Worm (Caenorhabditis elegans): ENCODE data around the gene F08G2.7.
"Not testable (repeated sequence)": the region's sequence is repeated elsewhere in the genome, so short reads cannot be mapped to it uniquely, and the experiment has no call there.

Gene F08G2.7

ce11 chrII:13833505-13833904 is 7.5 kb downstream of the F08G2.7 start, which contains the start of gene F08G2.5:
F08G2.5 (minus strand) TSS chrII:13833631.
- no peak for TF ChIP-seq ama-1 (optimal IDR thresholded peaks at IDR 0.05)
- peak; percentile 2 for TF ChIP-seq pha-4 (tag; optimal IDR thresholded peaks at IDR 0.05)
- peak; percentile 42 for TF ChIP-seq pqm-1 (tag; optimal IDR thresholded peaks at IDR 0.05)
- no peak for TF ChIP-seq ZK546.5 (tag; optimal IDR thresholded peaks at IDR 0.05)
- no peak for TF ChIP-seq skn-1 (tag; optimal IDR thresholded peaks at IDR 0.05)
- TF ChIP-seq nhr-12 (tag; optimal IDR thresholded peaks at IDR 0.05), result no peak
- TF ChIP-seq fkh-2 (tag; optimal IDR thresholded peaks at IDR 0.05), result no peak
- TF ChIP-seq mml-1 (tag; optimal IDR thresholded peaks at IDR 0.05), result no peak
- no peak for TF ChIP-seq lsy-12 (tag; optimal IDR thresholded peaks at IDR 0.05)
- TF ChIP-seq tbx-2 (tag; optimal IDR thresholded peaks at IDR 0.05), result no peak
- TF ChIP-seq snpc-4 (tag; optimal IDR thresholded peaks at IDR 0.05), result no peak
- TF ChIP-seq ztf-11 (tag; optimal IDR thresholded peaks at IDR 0.05), result no peak
- no peak for TF ChIP-seq R02D3.7 (tag; optimal IDR thresholded peaks at IDR 0.05)
- no peak for TF ChIP-seq egl-5 (tag; optimal IDR thresholded peaks at IDR 0.05)
- no peak for TF ChIP-seq nhr-25 (tag; optimal IDR thresholded peaks at IDR 0.05)
- no peak for TF ChIP-seq ceh-16 (tag; optimal IDR thresholded peaks at IDR 0.05)
- no peak for TF ChIP-seq unc-39 (tag; optimal IDR thresholded peaks at IDR 0.05)

ce11 chrII:13830255-13830654 is 10.7 kb downstream of the F08G2.7 start, which contains the start of gene F08G2.4:
F08G2.4 (plus strand) TSS chrII:13830602.
- no peak for TF ChIP-seq mml-1 (tag; optimal IDR thresholded peaks at IDR 0.05)
- no peak for TF ChIP-seq fos-1 (tag; optimal IDR thresholded peaks at IDR 0.05)
- TF ChIP-seq zag-1 (tag; optimal IDR thresholded peaks at IDR 0.05), result no peak
- no peak for TF ChIP-seq tbx-2 (tag; optimal IDR thresholded peaks at IDR 0.05)
- no peak for TF ChIP-seq nhr-76 (tag; optimal IDR thresholded peaks at IDR 0.05)

- TF ChIP-seq snpc-4 (tag; optimal IDR thresholded peaks at IDR 0.05), result peak; percentile 91
- peak; percentile 30 for TF ChIP-seq nfya-1 (tag; optimal IDR thresholded peaks at IDR 0.05; ENCODE audit: insufficient read depth)
- peak; percentile 45 for TF ChIP-seq R02D3.7 (tag; optimal IDR thresholded peaks at IDR 0.05)
- peak; percentile 33 for TF ChIP-seq aly-2 (tag; optimal IDR thresholded peaks at IDR 0.05)
- peak in 1 of 3 experiments; percentile 36 for TF ChIP-seq elt-3 (tag; optimal IDR thresholded peaks at IDR 0.05)
- peak; percentile 90 for TF ChIP-seq nhr-77 (tag; optimal IDR thresholded peaks at IDR 0.05)
- peak; percentile 54 for TF ChIP-seq nhr-43 (tag; optimal IDR thresholded peaks at IDR 0.05; ENCODE audit: poor library complexity, severe bottlenecking)
- peak; percentile 26 for TF ChIP-seq ceh-28 (tag; optimal IDR thresholded peaks at IDR 0.05)
- TF ChIP-seq elt-2 (tag; optimal IDR thresholded peaks at IDR 0.05), result peak; percentile 54
- TF ChIP-seq pha-4 (tag; optimal IDR thresholded peaks at IDR 0.05), result peak; percentile 89
- TF ChIP-seq tbx-2 (tag; optimal IDR thresholded peaks at IDR 0.05), result peak; percentile 5
- TF ChIP-seq jun-1 (tag; optimal IDR thresholded peaks at IDR 0.05), result peak; percentile 43
- peak; percentile 50 for TF ChIP-seq hmg-11 (tag; optimal IDR thresholded peaks at IDR 0.05)
- TF ChIP-seq ama-1 (optimal IDR thresholded peaks at IDR 0.05), result peak; percentile 79
- TF ChIP-seq nhr-25 (tag; optimal IDR thresholded peaks at IDR 0.05), result peak; percentile 66
- peak; percentile 20 for TF ChIP-seq nhr-23 (tag; optimal IDR thresholded peaks at IDR 0.05)
- peak; percentile 30 for TF ChIP-seq pqm-1 (tag; optimal IDR thresholded peaks at IDR 0.05)
- peak; percentile 35 for TF ChIP-seq fos-1 (tag; optimal IDR thresholded peaks at IDR 0.05)
Measured at ce11 chrII:13829123-13829996, 11.6 kb downstream of the F08G2.7 start.

ce11 chrII:13828597-13828996 is 12.4 kb downstream of the F08G2.7 start, which contains the start of gene his-42:
his-42 (minus strand) TSS chrII:13828697.
- no peak for TF ChIP-seq fos-1 (tag; optimal IDR thresholded peaks at IDR 0.05)

ce11 chrII:13824570-13824969 is 16.4 kb downstream of the F08G2.7 start:
- peak; percentile 34 for TF ChIP-seq elt-2 (tag; optimal IDR thresholded peaks at IDR 0.05)

ce11 chrII:13818043-13818442 is 22.9 kb downstream of the F08G2.7 start, which contains the start of gene his-16:
his-16 (minus strand) TSS chrII:13818143.
- TF ChIP-seq mml-1 (tag; optimal IDR thresholded peaks at IDR 0.05); elt-3 (tag; optimal IDR thresholded peaks at IDR 0.05); ama-1 (optimal IDR thresholded peaks at IDR 0.05): not testable (repeated sequence)
